Fruit fly (Drosophila melanogaster) whole organism: Measurements from ENCODE around the gene Cyp28c1.

Experiments
- CG8478 ChIP-seq: fragments of >200 bp; optimal IDR thresholded peaks from 2 replicates; lab custom pipeline; 2018; ENCODE audit warnings: inconsistent platforms
- psq ChIP-seq: fragments of >200 bp; optimal IDR thresholded peaks from 2 replicates; lab custom pipeline; 2017

DNA sequence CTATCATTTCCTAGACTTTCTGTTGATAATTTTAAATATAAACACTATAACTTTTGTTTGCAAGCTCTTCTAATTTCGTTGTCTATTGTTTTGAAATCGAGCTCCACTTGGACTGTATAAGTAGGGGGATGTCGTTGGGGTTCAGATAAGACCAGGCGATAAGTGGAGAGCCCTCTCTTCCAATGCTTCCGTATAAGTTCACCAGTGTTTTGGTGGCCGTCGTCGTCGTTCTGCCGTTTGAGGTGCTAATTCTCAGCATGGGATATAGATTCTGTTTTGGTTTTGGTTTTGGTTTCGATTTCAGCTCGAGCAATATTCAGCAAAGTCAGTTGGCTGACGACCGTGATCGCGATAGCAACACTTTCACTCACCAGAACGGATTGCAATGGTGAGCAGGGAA is 33.7 kb downstream of the Cyp28c1 start, which contains the start of gene CG15739:
- TF ChIP-seq CG8478 (lab: Kevin White, UChicago) = no peak
- no peak for TF ChIP-seq psq
